Worm (Caenorhabditis elegans) whole organism, L4 larva: ENCODE data around the gene dct-5.

Experiments used
- D1046.2 ChIP-seq: fragments of 200-800 bp; sonication (Bioruptor generic); IDR thresholded peaks from 2 replicates; pipeline ENCODE4 v1.3.6; 2022; ENCODE audit warnings: missing genetic modification characterization, missing compliant biosample characterization
- hlh-30 ChIP-seq: sonication (generic microtip); optimal IDR thresholded peaks from 2 replicates; lab custom pipeline; 2017; ENCODE audit warnings: antibody characterized with exemption, mild to moderate bottlenecking, missing genetic modification characterization, missing compliant biosample characterization; ENCODE audit not compliant: insufficient read depth

- TF ChIP-seq D1046.2 (GFP tag; lab: Robert Waterston, UW) (no peak), hlh-30 (tag; lab: Kevin White, UChicago) (peak; percentile 66)
Observed at ce11 chrII:5389831-5390323, 46.9 kb downstream of the dct-5 start, which contains the start of gene ndx-6.
